Fruit fly (Drosophila melanogaster) whole organism, embryonic: ENCODE results near the gene CG9395.

Experiments
- B-H2 ChIP-seq: fragments of 200-800 bp; sonication (Bioruptor generic); optimal IDR thresholded peaks from 2 replicates; lab custom pipeline; 2018; ENCODE audit warnings: missing biosample characterization, mild to moderate bottlenecking, missing genetic modification characterization
- CG1024 ChIP-seq: fragments of 200-800 bp; sonication (Bioruptor generic); IDR thresholded peaks from 2 replicates; pipeline ENCODE4 v1.3.6; 2022; ENCODE audit warnings: missing biosample characterization, missing genetic modification characterization
- CG10267 ChIP-seq: fragments of 200-800 bp; sonication (Bioruptor generic); optimal IDR thresholded peaks from 2 replicates; lab custom pipeline; 2018; ENCODE audit warnings: missing biosample characterization, mild to moderate bottlenecking, missing genetic modification characterization, moderate library complexity
- CG10543 ChIP-seq: fragments of 200-800 bp; sonication (Bioruptor generic); optimal IDR thresholded peaks from 3 replicates; lab custom pipeline; 2017; ENCODE audit warnings: missing biosample characterization, mild to moderate bottlenecking, missing genetic modification characterization, moderate library complexity
- CG13123 ChIP-seq: fragments of 200-800 bp; sonication (Bioruptor generic); optimal IDR thresholded peaks from 2 replicates; lab custom pipeline; 2016; ENCODE audit warnings: missing biosample characterization, missing genetic modification characterization
- CG15514 ChIP-seq: fragments of 200-800 bp; sonication (Bioruptor generic); optimal IDR thresholded peaks from 3 replicates; lab custom pipeline; 2017; ENCODE audit warnings: missing biosample characterization, missing genetic modification characterization, mild to moderate bottlenecking, moderate library complexity, missing genetic modification reagents
- CG15601 ChIP-seq: fragments of 200-800 bp; sonication (Bioruptor generic); optimal IDR thresholded peaks from 3 replicates; lab custom pipeline; 2019; ENCODE audit warnings: missing biosample characterization, mild to moderate bottlenecking, missing genetic modification characterization, moderate library complexity
- CG15696 ChIP-seq: fragments of 200-800 bp; sonication (Bioruptor generic); optimal IDR thresholded peaks from 2 replicates; lab custom pipeline; 2019; ENCODE audit warnings: missing biosample characterization, mild to moderate bottlenecking, missing genetic modification characterization, moderate library complexity
- CG1602 ChIP-seq: fragments of 200-800 bp; sonication (Bioruptor generic); optimal IDR thresholded peaks from 3 replicates; lab custom pipeline; 2016; ENCODE audit warnings: missing biosample characterization, missing genetic modification characterization
- CG30431 ChIP-seq: fragments of 200-800 bp; sonication (Bioruptor generic); optimal IDR thresholded peaks from 2 replicates; lab custom pipeline; 2017; ENCODE audit warnings: missing biosample characterization, missing genetic modification characterization
- CG32532 ChIP-seq: fragments of 200-800 bp; sonication (Bioruptor generic); IDR thresholded peaks from 2 replicates; pipeline ENCODE4 v1.3.6; 2022; ENCODE audit warnings: missing biosample characterization, missing genetic modification characterization
- CG32772 ChIP-seq: fragments of 200-800 bp; sonication (Bioruptor generic); IDR thresholded peaks from 2 replicates; pipeline ENCODE4 v1.3.6; 2022; ENCODE audit warnings: missing biosample characterization, missing genetic modification characterization
- CG6175 ChIP-seq: fragments of 200-800 bp; sonication (Bioruptor generic); IDR thresholded peaks from 3 replicates; pipeline ENCODE4 v1.3.6; 2022; ENCODE audit warnings: missing biosample characterization, missing genetic modification characterization
- CG9215 ChIP-seq: fragments of 200-800 bp; sonication (Bioruptor generic); IDR thresholded peaks from 2 replicates; pipeline ENCODE4 v1.3.6; 2022; ENCODE audit warnings: missing biosample characterization, missing genetic modification characterization
- CG9932 ChIP-seq: fragments of 200-800 bp; sonication (Bioruptor generic); IDR thresholded peaks from 2 replicates; pipeline ENCODE4 v1.3.6; 2022; ENCODE audit warnings: missing biosample characterization, missing genetic modification characterization
- Chrac-16 ChIP-seq: fragments of 200-800 bp; sonication (Bioruptor generic); optimal IDR thresholded peaks from 3 replicates; lab custom pipeline; 2016; ENCODE audit warnings: missing biosample characterization, missing genetic modification characterization
- Fer2 ChIP-seq: fragments of 200-800 bp; sonication (Bioruptor generic); optimal IDR thresholded peaks from 2 replicates; lab custom pipeline; 2018; ENCODE audit warnings: missing biosample characterization, mild to moderate bottlenecking, missing genetic modification characterization, moderate library complexity
- HmgD ChIP-seq: fragments of 200-800 bp; sonication (Bioruptor generic); optimal IDR thresholded peaks from 3 replicates; lab custom pipeline; 2016; ENCODE audit warnings: missing biosample characterization, missing genetic modification characterization
- Hr3 ChIP-seq: fragments of 200-800 bp; sonication (Bioruptor generic); optimal IDR thresholded peaks from 3 replicates; lab custom pipeline; 2016; ENCODE audit warnings: missing biosample characterization, missing genetic modification characterization
- Kr ChIP-seq: fragments of 200-800 bp; sonication (Bioruptor generic); optimal IDR thresholded peaks from 2 replicates; lab custom pipeline; 2017; ENCODE audit warnings: missing biosample characterization, mild to moderate bottlenecking, missing genetic modification characterization
- Mrtf ChIP-seq: fragments of 200-800 bp; sonication (Bioruptor generic); IDR thresholded peaks from 3 replicates; pipeline ENCODE4 v1.3.6; 2022; ENCODE audit warnings: missing biosample characterization, missing genetic modification characterization
- Myb ChIP-seq: fragments of 200-800 bp; sonication (Bioruptor generic); optimal IDR thresholded peaks from 2 replicates; lab custom pipeline; 2016; ENCODE audit warnings: missing biosample characterization, missing genetic modification characterization
- NC2α ChIP-seq: fragments of 200-800 bp; sonication (Bioruptor generic); optimal IDR thresholded peaks from 2 replicates; lab custom pipeline; 2016; ENCODE audit warnings: missing biosample characterization, missing genetic modification characterization
- NC2β ChIP-seq: fragments of 200-800 bp; sonication (Bioruptor generic); optimal IDR thresholded peaks from 2 replicates; lab custom pipeline; 2016; ENCODE audit warnings: missing biosample characterization, missing genetic modification characterization
- Nf-YC ChIP-seq: fragments of 200-800 bp; optimal IDR thresholded peaks from 3 replicates; lab custom pipeline; 2019; ENCODE audit warnings: missing biosample characterization, mild to moderate bottlenecking, missing genetic modification characterization, moderate library complexity
- Oli ChIP-seq: fragments of 200-800 bp; sonication (Bioruptor generic); optimal IDR thresholded peaks from 2 replicates; lab custom pipeline; 2018; ENCODE audit warnings: missing biosample characterization, mild to moderate bottlenecking, missing genetic modification characterization, moderate library complexity
- Rx ChIP-seq: fragments of 200-800 bp; sonication (Bioruptor generic); IDR thresholded peaks from 2 replicates; pipeline ENCODE4 v1.3.6; 2022; ENCODE audit warnings: missing biosample characterization, missing genetic modification characterization
- TFAM ChIP-seq: fragments of 200-800 bp; sonication (Bioruptor generic); optimal IDR thresholded peaks from 2 replicates; lab custom pipeline; 2017; ENCODE audit warnings: missing biosample characterization, missing genetic modification characterization, inconsistent platforms
- Xrp1 ChIP-seq: fragments of 200-800 bp; sonication (Bioruptor generic); IDR thresholded peaks from 2 replicates; pipeline ENCODE4 v1.3.6; 2022; ENCODE audit warnings: missing biosample characterization, missing genetic modification characterization
- YL-1 ChIP-seq: fragments of 200-800 bp; sonication (Bioruptor generic); optimal IDR thresholded peaks from 3 replicates; lab custom pipeline; 2017; ENCODE audit warnings: missing biosample characterization, mild to moderate bottlenecking, missing genetic modification characterization
- ac ChIP-seq: fragments of 200-800 bp; sonication (Bioruptor generic); optimal IDR thresholded peaks from 3 replicates; lab custom pipeline; 2017; ENCODE audit warnings: missing biosample characterization, mild to moderate bottlenecking, missing genetic modification characterization
- al ChIP-seq: fragments of 200-800 bp; sonication (Bioruptor generic); IDR thresholded peaks from 2 replicates; pipeline ENCODE4 v1.3.6; 2022; ENCODE audit warnings: missing biosample characterization, missing genetic modification characterization
- crc ChIP-seq: fragments of 200-800 bp; sonication (Bioruptor generic); optimal IDR thresholded peaks from 2 replicates; lab custom pipeline; 2016; ENCODE audit warnings: missing biosample characterization, missing genetic modification characterization
- crp ChIP-seq, 2 experiments: fragments of 200-800 bp; sonication (Bioruptor generic); optimal IDR thresholded peaks; 2 replicates in 1 of 2; 3 replicates in 1 of 2; lab custom pipeline; 2017; ENCODE audit warnings: missing biosample characterization in 2 of 2, missing genetic modification characterization in 2 of 2, mild to moderate bottlenecking in 1 of 2, moderate library complexity in 1 of 2
- ems ChIP-seq: fragments of 200-800 bp; sonication (Bioruptor generic); optimal IDR thresholded peaks from 3 replicates; lab custom pipeline; 2016; ENCODE audit warnings: missing biosample characterization, missing genetic modification characterization
- fru ChIP-seq: fragments of >200 bp; optimal IDR thresholded peaks from 2 replicates; lab custom pipeline; 2017
- grau ChIP-seq: fragments of 200-800 bp; optimal IDR thresholded peaks from 3 replicates; lab custom pipeline; 2019; ENCODE audit warnings: missing biosample characterization, mild to moderate bottlenecking, missing genetic modification characterization, moderate library complexity
- grn ChIP-seq: fragments of 200-800 bp; sonication (Bioruptor generic); optimal IDR thresholded peaks from 3 replicates; lab custom pipeline; 2017; ENCODE audit warnings: missing biosample characterization, missing genetic modification characterization
- hkb ChIP-seq, 2 experiments: fragments of 200-800 bp in 1 of 2; fragments of >200 bp in 1 of 2; sonication (Bioruptor generic) in 1 of 2; IDR thresholded peaks in 1 of 2; optimal IDR thresholded peaks in 1 of 2; 2 replicates each; pipeline versions ENCODE4 v1.3.6 to Lab custom; 2017 to 2022; ENCODE audit warnings: missing biosample characterization in 1 of 2, missing genetic modification characterization in 1 of 2
- ind ChIP-seq: fragments of 200-800 bp; sonication (Bioruptor generic); optimal IDR thresholded peaks from 3 replicates; lab custom pipeline; 2016; ENCODE audit warnings: missing biosample characterization, missing genetic modification characterization
- kay ChIP-seq: fragments of 200-800 bp; sonication (Bioruptor generic); optimal IDR thresholded peaks from 2 replicates; lab custom pipeline; 2016; ENCODE audit warnings: missing biosample characterization, missing genetic modification characterization
- klu ChIP-seq: fragments of 200-800 bp; sonication (Bioruptor generic); IDR thresholded peaks from 2 replicates; pipeline ENCODE4 v1.3.6; 2022; ENCODE audit warnings: missing biosample characterization, missing genetic modification characterization
- mam ChIP-seq: fragments of 200-800 bp; sonication (Bioruptor generic); optimal IDR thresholded peaks from 3 replicates; lab custom pipeline; 2016; ENCODE audit warnings: missing biosample characterization, missing genetic modification characterization
- mld ChIP-seq: fragments of 200-800 bp; sonication (Bioruptor generic); IDR thresholded peaks from 3 replicates; pipeline ENCODE4 v1.3.6; 2022; ENCODE audit warnings: missing biosample characterization, missing genetic modification characterization; ENCODE audit not compliant: partially characterized antibody
- pho ChIP-seq: fragments of 200-800 bp; sonication (Bioruptor generic); optimal IDR thresholded peaks from 2 replicates; lab custom pipeline; 2016; ENCODE audit warnings: missing biosample characterization, missing genetic modification characterization
- pnt ChIP-seq: fragments of 200-800 bp; sonication (Bioruptor generic); optimal IDR thresholded peaks from 3 replicates; lab custom pipeline; 2016; ENCODE audit warnings: missing biosample characterization, missing genetic modification characterization
- slbo ChIP-seq: fragments of 200-800 bp; sonication (Bioruptor generic); IDR thresholded peaks from 2 replicates; pipeline ENCODE4 v1.3.6; 2022; ENCODE audit warnings: missing biosample characterization, missing genetic modification characterization
- trh ChIP-seq: fragments of 200-800 bp; sonication (Bioruptor generic); optimal IDR thresholded peaks from 2 replicates; lab custom pipeline; 2016; ENCODE audit warnings: missing biosample characterization, missing genetic modification characterization
- ttk ChIP-seq: fragments of 200-800 bp; sonication (Bioruptor generic); IDR thresholded peaks from 2 replicates; pipeline ENCODE4 v2.1.2; 2022; ENCODE audit warnings: missing biosample characterization, missing genetic modification characterization
- twi ChIP-seq: fragments of 200-800 bp; optimal IDR thresholded peaks from 2 replicates; lab custom pipeline; 2019; ENCODE audit warnings: missing biosample characterization, mild to moderate bottlenecking, missing genetic modification characterization, moderate library complexity
- zen ChIP-seq: fragments of 200-800 bp; sonication (Bioruptor generic); optimal IDR thresholded peaks from 3 replicates; lab custom pipeline; 2018; ENCODE audit warnings: missing biosample characterization, mild to moderate bottlenecking, missing genetic modification characterization, moderate library complexity

CG9395 gene

dm6 chr2L:13366109-13366747, 11.4 kb upstream of the CG9395 start, which contains the start of the genes Nnp-1 and Grx3 (continued):
- no peak for TF ChIP-seq Nf-YC (tag; lab: Kevin White, UChicago)
- TF ChIP-seq zen (tag; lab: Kevin White, UChicago): peak; percentile 28
- peak; percentile 71 for TF ChIP-seq CG9932 (GFP tag; lab: Robert Waterston, UW)
- TF ChIP-seq TFAM: no peak
- peak; percentile 33 for TF ChIP-seq mam (GFP tag; lab: Kevin White, UChicago)
- TF ChIP-seq CG15601 (tag; lab: Kevin White, UChicago): no peak
- no peak for TF ChIP-seq trh (GFP tag; lab: Kevin White, UChicago)
- TF ChIP-seq ttk (GFP tag; lab: Robert Waterston, UW): peak; percentile 34; the same call in 1 of the 2 replicates
- peak; percentile 27 for TF ChIP-seq Oli (tag; lab: Kevin White, UChicago)
- TF ChIP-seq mld: no peak
- peak; percentile 68 for TF ChIP-seq ind (GFP tag; lab: Kevin White, UChicago)
- TF ChIP-seq ems (GFP tag; lab: Kevin White, UChicago): no peak
- TF ChIP-seq crp (GFP tag; optimal IDR thresholded peaks at IDR 0.05; lab: Kevin White, UChicago): peak; percentile 64 to 91
- no peak for TF ChIP-seq Myb
- no peak for TF ChIP-seq Rx (GFP tag; lab: Robert Waterston, UW)
- peak; percentile 65 for TF ChIP-seq CG15696 (tag; lab: Kevin White, UChicago)
- TF ChIP-seq CG1602 (GFP tag; lab: Kevin White, UChicago): peak; percentile 22
- TF ChIP-seq slbo: peak; percentile 72
- TF ChIP-seq hkb (optimal IDR thresholded peaks at IDR 0.05; lab: Kevin White, UChicago): peak; percentile 21
- no peak for TF ChIP-seq hkb (GFP tag; IDR thresholded peaks at IDR 0.05; lab: Robert Waterston, UW)
- no peak for TF ChIP-seq ac (GFP tag; lab: Kevin White, UChicago)
- peak; percentile 70 for TF ChIP-seq Hr3
- TF ChIP-seq CG13123 (GFP tag; lab: Kevin White, UChicago): no peak
- TF ChIP-seq NC2β (GFP tag; lab: Kevin White, UChicago): no peak
- TF ChIP-seq pho (GFP tag; lab: Kevin White, UChicago): peak; percentile 7
- peak; percentile 59 for TF ChIP-seq twi
- TF ChIP-seq fru (lab: Kevin White, UChicago): no peak
- TF ChIP-seq HmgD (GFP tag; lab: Kevin White, UChicago): no peak
- no peak for TF ChIP-seq CG1024 (GFP tag; lab: Robert Waterston, UW)
- TF ChIP-seq NC2α: no peak
- no peak for TF ChIP-seq kay
- no peak for TF ChIP-seq crc (GFP tag; lab: Kevin White, UChicago)
- TF ChIP-seq Chrac-16 (GFP tag; lab: Kevin White, UChicago): peak; percentile 35
- peak; percentile 73 for TF ChIP-seq B-H2
- 0 out of 2 replicates have a peak, but pooled peaks have one; percentile 22 for TF ChIP-seq al (GFP tag; lab: Robert Waterston, UW)
- no peak for TF ChIP-seq Mrtf
- TF ChIP-seq CG9215: peak; percentile 57
- TF ChIP-seq CG30431 (GFP tag; lab: Kevin White, UChicago): no peak
- TF ChIP-seq grn (GFP tag; lab: Kevin White, UChicago): no peak
- no peak for TF ChIP-seq CG6175 (GFP tag; lab: Robert Waterston, UW)
- peak; percentile 58 for TF ChIP-seq Xrp1
- peak; percentile 56; the same call in 1 of the 2 replicates for TF ChIP-seq CG32532 (GFP tag; lab: Robert Waterston, UW)
- TF ChIP-seq CG15514 (GFP tag; lab: Kevin White, UChicago): peak; percentile 65
- no peak for TF ChIP-seq Kr (GFP tag; lab: Kevin White, UChicago)
- peak; percentile 78 for TF ChIP-seq YL-1 (GFP tag; lab: Kevin White, UChicago)
- TF ChIP-seq CG10267: peak; percentile 72
- peak; percentile 14; the same call in 1 of the 2 replicates for TF ChIP-seq klu (GFP tag; lab: Robert Waterston, UW)
- peak; percentile 75 for TF ChIP-seq grau (tag; lab: Kevin White, UChicago)
- TF ChIP-seq CG10543: peak; percentile 82
- no peak for TF ChIP-seq pnt (GFP tag; lab: Kevin White, UChicago)
- TF ChIP-seq Fer2 (tag; lab: Kevin White, UChicago): peak; percentile 54
- TF ChIP-seq CG32772 (GFP tag; lab: Robert Waterston, UW): peak; percentile 39
